Worm (Caenorhabditis elegans): ENCODE measurements around the gene ife-2.

DNA sequence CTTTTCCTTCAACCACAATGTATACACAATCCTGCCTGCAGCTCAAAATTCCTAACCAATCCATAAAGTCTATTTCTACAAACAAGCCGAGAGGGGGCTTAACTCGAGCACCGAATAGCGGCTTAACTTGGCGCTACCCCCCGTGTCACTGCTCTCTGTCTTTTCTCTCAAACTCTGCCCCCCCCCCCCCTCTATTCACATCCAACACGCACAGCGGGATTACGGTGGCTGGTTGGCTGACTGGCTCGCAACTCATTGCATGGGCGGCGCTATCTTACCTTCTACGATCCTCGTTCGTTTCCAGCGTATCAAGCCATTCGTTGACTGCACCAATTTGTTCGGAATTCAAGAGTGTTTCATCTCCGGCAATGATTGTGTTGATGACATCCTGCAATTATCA lies 49.1 kb upstream of the ife-2 start:
- TF ChIP-seq nhr-12 (tag; optimal IDR thresholded peaks at IDR 0.05) (no peak), lsy-2 (tag; optimal IDR thresholded peaks at IDR 0.05) (no peak), nhr-237 (tag; optimal IDR thresholded peaks at IDR 0.05) (no peak), ZK546.5 (tag; optimal IDR thresholded peaks at IDR 0.05) (no peak), unc-62 (GFP tag; optimal IDR thresholded peaks at IDR 0.05) (no peak), fos-1 (tag; optimal IDR thresholded peaks at IDR 0.05) (no peak), lin-39 (tag; optimal IDR thresholded peaks at IDR 0.05) (no peak), ztf-11 (tag; optimal IDR thresholded peaks at IDR 0.05) (no peak), nhr-11 (tag; optimal IDR thresholded peaks at IDR 0.05) (no peak), ceh-82 (tag; optimal IDR thresholded peaks at IDR 0.05) (no peak), aly-2 (tag; optimal IDR thresholded peaks at IDR 0.05) (no peak), nhr-6 (tag; optimal IDR thresholded peaks at IDR 0.05) (no peak)

Data from whole organism, L2 larva.